Worm (Caenorhabditis elegans) whole organism, L3 larva: Measurements from ENCODE around the gene F07D3.3.
A peak's percentile ranks its signal among the peaks of the same experiment; 100 is the strongest.

Source experiments
- ama-1 ChIP-seq: fragments of 150-350 bp; optimal IDR thresholded peaks from 2 replicates; lab custom pipeline; 2018
- ceh-16 ChIP-seq: sonication (generic microtip); optimal IDR thresholded peaks from 2 replicates; lab custom pipeline; 2017; ENCODE audit warnings: missing biosample characterization, missing genetic modification characterization
- ceh-9 ChIP-seq: sonication (generic microtip); optimal IDR thresholded peaks from 2 replicates; lab custom pipeline; 2018; ENCODE audit warnings: missing biosample characterization, missing genetic modification characterization
- egl-5 ChIP-seq: fragments of 150-350 bp; optimal IDR thresholded peaks from 2 replicates; lab custom pipeline; 2017; ENCODE audit warnings: missing biosample characterization, missing genetic modification reagents, missing genetic modification characterization, inconsistent platforms
- elt-1 ChIP-seq: fragments of 150-350 bp; optimal IDR thresholded peaks from 2 replicates; lab custom pipeline; 2014; ENCODE audit warnings: missing biosample characterization, missing genetic modification characterization
- elt-2 ChIP-seq: sonication (generic microtip); optimal IDR thresholded peaks from 2 replicates; lab custom pipeline; 2016; ENCODE audit warnings: missing genetic modification reagents, mild to moderate bottlenecking, missing genetic modification characterization, missing compliant biosample characterization
- elt-3 ChIP-seq, 3 experiments: fragments of 150-350 bp in 1 of 3; sonication (generic microtip) in 2 of 3; optimal IDR thresholded peaks; 2 replicates in 2 of 3; 4 replicates in 1 of 3; lab custom pipeline; 2014 to 2017; ENCODE audit warnings: missing biosample characterization in 3 of 3, missing genetic modification characterization in 3 of 3
- fkh-10 ChIP-seq: sonication (generic microtip); optimal IDR thresholded peaks from 2 replicates; lab custom pipeline; 2017; ENCODE audit warnings: missing biosample characterization, missing genetic modification reagents, missing genetic modification characterization
- jun-1 ChIP-seq: fragments of 150-350 bp; optimal IDR thresholded peaks from 2 replicates; lab custom pipeline; 2014; ENCODE audit warnings: missing biosample characterization, missing genetic modification reagents, missing genetic modification characterization
- lin-15B ChIP-seq: fragments of 150-350 bp; optimal IDR thresholded peaks from 2 replicates; lab custom pipeline; 2014; ENCODE audit warnings: missing biosample characterization, missing genetic modification characterization
- mdl-1 ChIP-seq: fragments of 150-350 bp; optimal IDR thresholded peaks from 2 replicates; lab custom pipeline; 2014; ENCODE audit warnings: missing biosample characterization, missing genetic modification characterization
- mml-1 ChIP-seq: fragments of 150-350 bp; sonication (generic microtip); optimal IDR thresholded peaks from 3 replicates; lab custom pipeline; 2014; ENCODE audit warnings: missing biosample characterization, missing genetic modification characterization
- nhr-11 ChIP-seq: fragments of 150-350 bp; optimal IDR thresholded peaks from 2 replicates; lab custom pipeline; 2014; ENCODE audit warnings: missing biosample characterization, missing genetic modification characterization
- nhr-12 ChIP-seq: fragments of 150-350 bp; optimal IDR thresholded peaks from 2 replicates; lab custom pipeline; 2014; ENCODE audit warnings: missing biosample characterization, missing genetic modification characterization
- nhr-23 ChIP-seq: fragments of 150-350 bp; optimal IDR thresholded peaks from 2 replicates; lab custom pipeline; 2014; ENCODE audit warnings: missing biosample characterization, missing genetic modification reagents, missing genetic modification characterization
- nhr-237 ChIP-seq: fragments of 150-350 bp; optimal IDR thresholded peaks from 2 replicates; lab custom pipeline; 2014; ENCODE audit warnings: missing biosample characterization, missing genetic modification characterization
- nhr-25 ChIP-seq: sonication (generic microtip); optimal IDR thresholded peaks from 2 replicates; lab custom pipeline; 2017; ENCODE audit warnings: missing biosample characterization, missing genetic modification characterization
- nhr-28 ChIP-seq: fragments of 150-350 bp; optimal IDR thresholded peaks from 2 replicates; lab custom pipeline; 2014; ENCODE audit warnings: missing biosample characterization, missing genetic modification characterization
- pha-4 ChIP-seq: fragments of 150-350 bp; optimal IDR thresholded peaks from 2 replicates; lab custom pipeline; 2014; ENCODE audit warnings: missing biosample characterization, missing genetic modification reagents, missing genetic modification characterization
- pqm-1 ChIP-seq: fragments of 150-350 bp; optimal IDR thresholded peaks from 2 replicates; lab custom pipeline; 2017; ENCODE audit warnings: missing biosample characterization, missing genetic modification characterization, inconsistent platforms
- sea-2 ChIP-seq: fragments of 150-350 bp; sonication (generic microtip); optimal IDR thresholded peaks from 4 replicates; lab custom pipeline; 2014; ENCODE audit warnings: missing biosample characterization, missing genetic modification reagents, missing genetic modification characterization
- snpc-4 ChIP-seq: fragments of 150-350 bp; optimal IDR thresholded peaks from 2 replicates; lab custom pipeline; 2014; ENCODE audit warnings: missing biosample characterization, missing genetic modification characterization
- tbx-2 ChIP-seq: sonication (generic microtip); optimal IDR thresholded peaks from 2 replicates; lab custom pipeline; 2016; ENCODE audit warnings: mild to moderate bottlenecking, missing genetic modification characterization, missing compliant biosample characterization
- zag-1 ChIP-seq: fragments of 150-350 bp; optimal IDR thresholded peaks from 2 replicates; lab custom pipeline; 2014; ENCODE audit warnings: missing biosample characterization, missing genetic modification characterization
- ztf-4 ChIP-seq: fragments of 150-350 bp; optimal IDR thresholded peaks from 2 replicates; lab custom pipeline; 2014; ENCODE audit warnings: missing biosample characterization, missing genetic modification characterization

The F07D3.3 gene

ce11 chrV:9500826-9501451 lies 38.4 kb upstream of the F07D3.3 start, which contains the start of gene swt-5:
TSS of gene swt-5 (plus strand) at chrV:9501401.
- TF ChIP-seq mdl-1 (tag; lab: Kevin White, UChicago) (no peak), nhr-25 (tag; lab: Kevin White, UChicago) (peak; percentile 65), nhr-237 (no peak), elt-1 (tag; lab: Kevin White, UChicago) (peak; percentile 91), lin-15B (tag; lab: Kevin White, UChicago) (no peak)

- TF ChIP-seq elt-1 (tag; lab: Kevin White, UChicago) (peak; percentile 62), nhr-28 (tag; lab: Kevin White, UChicago) (no peak), nhr-25 (tag; lab: Kevin White, UChicago) (peak; percentile 59)
Observed at ce11 chrV:9499295-9499694, 36.8 kb upstream of the F07D3.3 start.

- TF ChIP-seq egl-5 (tag; lab: Kevin White, UChicago) = peak; percentile 13
- TF ChIP-seq elt-2 (tag; lab: Kevin White, UChicago) = no peak
- no peak for TF ChIP-seq tbx-2
- TF ChIP-seq, all 47 proteins: peak for 1
Observed at ce11 chrV:9496742-9497141, 34.2 kb upstream of the F07D3.3 start, which contains the start of gene gsnl-1. TSS of gene gsnl-1 (plus strand) at chrV:9497042.

ce11 chrV:9492460-9492859 lies 30.0 kb upstream of the F07D3.3 start:
- TF ChIP-seq zag-1 (no peak), elt-2 (tag; lab: Kevin White, UChicago) (peak; percentile 69), pqm-1 (peak; percentile 75), ceh-16 (tag; lab: Kevin White, UChicago) (no peak), ama-1 (lab: Kevin White, UChicago) (no peak)

- TF ChIP-seq mml-1 = no peak
- peak; percentile 67 for TF ChIP-seq pha-4 (tag; lab: Kevin White, UChicago)
- TF ChIP-seq jun-1 = peak; percentile 44
- peak; percentile 87 for TF ChIP-seq elt-2 (tag; lab: Kevin White, UChicago)
- TF ChIP-seq pqm-1 = peak; percentile 70
- no peak for TF ChIP-seq nhr-11
- no peak for TF ChIP-seq snpc-4 (tag; lab: Kevin White, UChicago)
- TF ChIP-seq ama-1 (lab: Kevin White, UChicago) = no peak
Observed at ce11 chrV:9491440-9492160, 29.1 kb upstream of the F07D3.3 start, which contains the start of gene K06A4.7. TSS of gene K06A4.7 (minus strand) at chrV:9491490.

ce11 chrV:9489411-9489810 lies 26.9 kb upstream of the F07D3.3 start, which contains the start of gene K06A4.10:
TSS of gene K06A4.10 (minus strand) at chrV:9489800.
- TF ChIP-seq pqm-1 = no peak
- TF ChIP-seq elt-2 (tag; lab: Kevin White, UChicago) = peak; percentile 72
- no peak for TF ChIP-seq egl-5 (tag; lab: Kevin White, UChicago)
- no peak for TF ChIP-seq nhr-23 (tag; lab: Kevin White, UChicago)
- TF ChIP-seq jun-1 = peak; percentile 6
- TF ChIP-seq, all 47 proteins: peak for 2

- no peak for TF ChIP-seq pqm-1
- no peak for TF ChIP-seq sea-2 (GFP tag; lab: Kevin White, UChicago)
- no peak for TF ChIP-seq nhr-237
- no peak for TF ChIP-seq ceh-9 (tag; lab: Kevin White, UChicago)
- TF ChIP-seq nhr-12 (tag; lab: Kevin White, UChicago) = no peak
- no peak for TF ChIP-seq nhr-23 (tag; lab: Kevin White, UChicago)
- no peak for TF ChIP-seq pha-4 (tag; lab: Kevin White, UChicago)
- no peak for TF ChIP-seq elt-3 (tag; optimal IDR thresholded peaks at IDR 0.05; lab: Kevin White, UChicago)
- TF ChIP-seq ztf-4 = no peak
Observed at ce11 chrV:9485508-9485907, 23.0 kb upstream of the F07D3.3 start.

- TF ChIP-seq nhr-28 (tag; lab: Kevin White, UChicago) = no peak
- peak; percentile 86 for TF ChIP-seq fkh-10 (GFP tag; lab: Kevin White, UChicago)
Observed at ce11 chrV:9483738-9484256, 21.3 kb upstream of the F07D3.3 start, which contains the start of gene K06A4.2. TSS of gene K06A4.2 (plus strand) at chrV:9484206.
